Worm (Caenorhabditis elegans): Measurements from ENCODE around the gene lgc-15.

- TF ChIP-seq him-1 (tag; optimal IDR thresholded peaks at IDR 0.05) (no peak), dao-5 (tag; optimal IDR thresholded peaks at IDR 0.05) (no peak), W03F9.2 (tag; optimal IDR thresholded peaks at IDR 0.05) (no peak)
These were observed 33.5 kb upstream of the lgc-15 start for ce11 chrX:12080581-12081162.
